Worm (Caenorhabditis elegans): Measurements from ENCODE around the gene gpcp-2.

ce11 chrII:8027663-8028062, 45.5 kb downstream of the gpcp-2 start, which contains the start of gene swsn-7:
- no peak for TF ChIP-seq lin-13 (tag; optimal IDR thresholded peaks at IDR 0.05)
- no peak for TF ChIP-seq cnd-1 (tag; optimal IDR thresholded peaks at IDR 0.05)
- TF ChIP-seq snpc-4 (tag; optimal IDR thresholded peaks at IDR 0.05): no peak
- TF ChIP-seq nhr-76 (tag; optimal IDR thresholded peaks at IDR 0.05): no peak
- TF ChIP-seq ceh-39 (tag; optimal IDR thresholded peaks at IDR 0.05): no peak
- TF ChIP-seq nhr-237 (tag; optimal IDR thresholded peaks at IDR 0.05): no peak
- no peak for TF ChIP-seq pha-4 (tag; optimal IDR thresholded peaks at IDR 0.05)
- TF ChIP-seq ztf-11 (tag; optimal IDR thresholded peaks at IDR 0.05): no peak
- TF ChIP-seq ceh-83 (GFP tag; optimal IDR thresholded peaks at IDR 0.05): no peak
- no peak for TF ChIP-seq lsy-2 (tag; optimal IDR thresholded peaks at IDR 0.05)
- TF ChIP-seq elt-3 (tag; optimal IDR thresholded peaks at IDR 0.05): no peak
